Fruit fly (Drosophila melanogaster) whole organism, embryonic: ENCODE results near the gene Usp10.

Experiments used
- Awh ChIP-seq: fragments of 200-800 bp; sonication (Bioruptor generic); IDR thresholded peaks from 2 replicates; pipeline ENCODE4, ENCODE4 v1.3.6; 2022; ENCODE audit warnings: missing biosample characterization, missing genetic modification characterization
- B-H2 ChIP-seq: fragments of 200-800 bp; sonication (Bioruptor generic); optimal IDR thresholded peaks from 2 replicates; lab custom pipeline; 2018; ENCODE audit warnings: missing biosample characterization, mild to moderate bottlenecking, missing genetic modification characterization
- CG10959 ChIP-seq: fragments of 200-800 bp; sonication (Bioruptor generic); IDR thresholded peaks from 2 replicates; pipeline ENCODE4 v1.3.6; 2022; ENCODE audit warnings: missing biosample characterization, missing genetic modification characterization
- CG12071 ChIP-seq: fragments of 200-800 bp; sonication (Bioruptor generic); optimal IDR thresholded peaks from 3 replicates; lab custom pipeline; 2018; ENCODE audit warnings: missing biosample characterization, mild to moderate bottlenecking, missing genetic modification characterization
- CG12299 ChIP-seq: fragments of 200-800 bp; sonication (Bioruptor generic); optimal IDR thresholded peaks from 2 replicates; lab custom pipeline; 2018; ENCODE audit warnings: missing biosample characterization, mild to moderate bottlenecking, missing genetic modification characterization
- CG1233 ChIP-seq: fragments of 200-800 bp; sonication (Bioruptor generic); optimal IDR thresholded peaks from 4 replicates; lab custom pipeline; 2018; ENCODE audit warnings: missing biosample characterization, mild to moderate bottlenecking, missing genetic modification characterization
- CG12391 ChIP-seq: fragments of 200-800 bp; sonication (Bioruptor generic); optimal IDR thresholded peaks from 3 replicates; lab custom pipeline; 2018; ENCODE audit warnings: missing biosample characterization, mild to moderate bottlenecking, missing genetic modification characterization, moderate library complexity
- CG12769 ChIP-seq: fragments of 200-800 bp; sonication (Bioruptor generic); optimal IDR thresholded peaks from 2 replicates; lab custom pipeline; 2019; ENCODE audit warnings: missing biosample characterization, mild to moderate bottlenecking, missing genetic modification characterization, moderate library complexity
- CG13296 ChIP-seq: fragments of 200-800 bp; sonication (Bioruptor generic); optimal IDR thresholded peaks from 3 replicates; lab custom pipeline; 2018; ENCODE audit warnings: missing biosample characterization, mild to moderate bottlenecking, missing genetic modification characterization
- CG13424 ChIP-seq: fragments of 200-800 bp; sonication (Bioruptor generic); optimal IDR thresholded peaks from 2 replicates; lab custom pipeline; 2019; ENCODE audit warnings: missing biosample characterization, mild to moderate bottlenecking, missing genetic modification characterization, moderate library complexity
- CG14965 ChIP-seq: fragments of 200-800 bp; sonication (Bioruptor generic); optimal IDR thresholded peaks from 2 replicates; lab custom pipeline; 2016; ENCODE audit warnings: missing biosample characterization, missing genetic modification characterization, borderline replicate concordance
- CG1647 ChIP-seq: fragments of 200-800 bp; sonication (Bioruptor generic); optimal IDR thresholded peaks from 3 replicates; lab custom pipeline; 2016; ENCODE audit warnings: missing biosample characterization, missing genetic modification characterization
- CG1792 ChIP-seq: fragments of 200-800 bp; sonication (Bioruptor generic); optimal IDR thresholded peaks from 2 replicates; lab custom pipeline; 2016; ENCODE audit warnings: missing biosample characterization, missing genetic modification characterization
- CG18476 ChIP-seq: fragments of 200-800 bp; sonication (Bioruptor generic); optimal IDR thresholded peaks from 2 replicates; lab custom pipeline; 2016; ENCODE audit warnings: missing biosample characterization, mild to moderate bottlenecking, missing genetic modification characterization
- CG2875 ChIP-seq: fragments of 200-800 bp; sonication (Bioruptor generic); optimal IDR thresholded peaks from 2 replicates; lab custom pipeline; 2017; ENCODE audit warnings: missing biosample characterization, mild to moderate bottlenecking, missing genetic modification characterization, missing genetic modification reagents
- CG31441 ChIP-seq: fragments of 200-800 bp; sonication (Bioruptor generic); IDR thresholded peaks from 2 replicates; pipeline ENCODE4 v1.3.6; 2022; ENCODE audit warnings: missing biosample characterization, missing genetic modification characterization
- CG3407 ChIP-seq: fragments of 200-800 bp; sonication (Bioruptor generic); optimal IDR thresholded peaks from 2 replicates; lab custom pipeline; 2018; ENCODE audit warnings: missing biosample characterization, mild to moderate bottlenecking, missing genetic modification characterization
- CG34376 ChIP-seq: fragments of 200-800 bp; sonication (Bioruptor generic); optimal IDR thresholded peaks from 2 replicates; lab custom pipeline; 2018; ENCODE audit warnings: missing biosample characterization, mild to moderate bottlenecking, missing genetic modification characterization
- CG4360 ChIP-seq: fragments of 200-800 bp; sonication (Bioruptor generic); IDR thresholded peaks from 2 replicates; pipeline ENCODE4 v1.3.6; 2022; ENCODE audit warnings: missing biosample characterization, missing genetic modification characterization
- CG7987 ChIP-seq: fragments of 200-800 bp; sonication (Bioruptor generic); optimal IDR thresholded peaks from 2 replicates; lab custom pipeline; 2018; ENCODE audit warnings: missing biosample characterization, mild to moderate bottlenecking, missing genetic modification characterization, moderate library complexity
- CG9437 ChIP-seq: fragments of 200-800 bp; sonication (Bioruptor generic); optimal IDR thresholded peaks from 2 replicates; lab custom pipeline; 2018; ENCODE audit warnings: missing biosample characterization, mild to moderate bottlenecking, missing genetic modification characterization
- CG9932 ChIP-seq: fragments of 200-800 bp; sonication (Bioruptor generic); IDR thresholded peaks from 2 replicates; pipeline ENCODE4 v1.3.6; 2022; ENCODE audit warnings: missing biosample characterization, missing genetic modification characterization
- CkIIα-i1 ChIP-seq: fragments of 200-800 bp; sonication (Bioruptor generic); IDR thresholded peaks from 2 replicates; pipeline ENCODE4 v1.3.6; 2022; ENCODE audit warnings: missing biosample characterization, missing genetic modification characterization
- CrebB ChIP-seq: fragments of 200-800 bp; sonication (Bioruptor generic); optimal IDR thresholded peaks from 3 replicates; lab custom pipeline; 2018; ENCODE audit warnings: missing biosample characterization, mild to moderate bottlenecking, missing genetic modification characterization
- Doc2 ChIP-seq: fragments of 200-800 bp; sonication (Bioruptor generic); IDR thresholded peaks from 2 replicates; pipeline ENCODE4 v1.3.6; 2022; ENCODE audit warnings: missing biosample characterization, missing genetic modification characterization
- Doc3 ChIP-seq: fragments of 200-800 bp; sonication (Bioruptor generic); IDR thresholded peaks from 3 replicates; pipeline ENCODE4 v1.3.6; 2022; ENCODE audit warnings: missing biosample characterization, missing genetic modification characterization; ENCODE audit not compliant: partially characterized antibody
- Hr3 ChIP-seq: fragments of 200-800 bp; sonication (Bioruptor generic); optimal IDR thresholded peaks from 3 replicates; lab custom pipeline; 2016; ENCODE audit warnings: missing biosample characterization, missing genetic modification characterization
- Lpt ChIP-seq: fragments of >200 bp; optimal IDR thresholded peaks from 2 replicates; lab custom pipeline; 2018; ENCODE audit warnings: missing biosample characterization, missing genetic modification characterization
- MBD-R2 ChIP-seq: fragments of 200-800 bp; sonication (Bioruptor generic); IDR thresholded peaks from 2 replicates; pipeline ENCODE4 v1.3.6; 2022; ENCODE audit warnings: missing biosample characterization, missing genetic modification characterization
- PHDP ChIP-seq: fragments of 200-800 bp; sonication (Bioruptor generic); optimal IDR thresholded peaks from 3 replicates; lab custom pipeline; 2018; ENCODE audit warnings: missing biosample characterization, mild to moderate bottlenecking, missing genetic modification characterization, moderate library complexity
- Pdp1 ChIP-seq, 2 experiments: fragments of 200-800 bp; sonication (Bioruptor generic); optimal IDR thresholded peaks; 3 replicates each; lab custom pipeline; 2016; ENCODE audit warnings: missing biosample characterization in 2 of 2, missing genetic modification characterization in 2 of 2, mild to moderate bottlenecking in 1 of 2, moderate library complexity in 1 of 2
- Ptx1 ChIP-seq: fragments of 200-800 bp; sonication (Bioruptor generic); IDR thresholded peaks from 2 replicates; pipeline ENCODE4 v1.3.6; 2022; ENCODE audit warnings: missing biosample characterization, missing genetic modification characterization
- Sin3A ChIP-seq: fragments of >200 bp; optimal IDR thresholded peaks from 2 replicates; lab custom pipeline; 2018
- Taf1 ChIP-seq: fragments of 200-800 bp; sonication (Bioruptor generic); IDR thresholded peaks from 2 replicates; pipeline ENCODE4 v1.3.6; 2022; ENCODE audit warnings: missing biosample characterization, missing genetic modification characterization
- Tbp ChIP-seq: fragments of >200 bp; optimal IDR thresholded peaks from 2 replicates; lab custom pipeline; 2018; ENCODE audit warnings: missing biosample characterization, missing genetic modification characterization
- ash1 ChIP-seq: fragments of 200-800 bp; sonication (Bioruptor generic); optimal IDR thresholded peaks from 2 replicates; lab custom pipeline; 2018; ENCODE audit warnings: missing biosample characterization, mild to moderate bottlenecking, missing genetic modification characterization
- bab2 ChIP-seq: fragments of 200-800 bp; sonication (Bioruptor generic); optimal IDR thresholded peaks from 2 replicates; lab custom pipeline; 2016; ENCODE audit warnings: missing biosample characterization, missing genetic modification characterization
- corto ChIP-seq: fragments of 200-800 bp; sonication (Bioruptor generic); optimal IDR thresholded peaks from 2 replicates; lab custom pipeline; 2016; ENCODE audit warnings: missing biosample characterization, mild to moderate bottlenecking, missing genetic modification characterization, moderate library complexity
- crol ChIP-seq: fragments of 200-800 bp; sonication (Bioruptor generic); IDR thresholded peaks from 2 replicates; pipeline ENCODE4 v1.3.6; 2022; ENCODE audit warnings: missing biosample characterization, missing genetic modification characterization
- da ChIP-seq: fragments of 200-800 bp; sonication (Bioruptor generic); optimal IDR thresholded peaks from 2 replicates; lab custom pipeline; 2016; ENCODE audit warnings: missing biosample characterization, missing genetic modification characterization
- disco-r ChIP-seq: fragments of 200-800 bp; sonication (Bioruptor generic); optimal IDR thresholded peaks from 2 replicates; lab custom pipeline; 2016; ENCODE audit warnings: missing biosample characterization, missing genetic modification characterization
- en ChIP-seq: fragments of 200-800 bp; sonication (Bioruptor generic); optimal IDR thresholded peaks from 2 replicates; lab custom pipeline; 2016; ENCODE audit warnings: missing biosample characterization, missing genetic modification characterization
- eyg ChIP-seq: fragments of 200-800 bp; sonication (Bioruptor generic); optimal IDR thresholded peaks from 3 replicates; lab custom pipeline; 2016; ENCODE audit warnings: missing biosample characterization, missing genetic modification characterization
- fru ChIP-seq: fragments of >200 bp; optimal IDR thresholded peaks from 2 replicates; lab custom pipeline; 2017
- ham ChIP-seq: fragments of 200-800 bp; sonication (Bioruptor generic); IDR thresholded peaks from 2 replicates; pipeline ENCODE4 v1.3.6; 2022; ENCODE audit warnings: missing biosample characterization, missing genetic modification characterization
- jumu ChIP-seq: fragments of 200-800 bp; sonication (Bioruptor generic); optimal IDR thresholded peaks from 3 replicates; lab custom pipeline; 2016; ENCODE audit warnings: missing biosample characterization, missing genetic modification characterization
- lov ChIP-seq, 2 experiments: fragments of 200-800 bp in 1 of 2; fragments of >200 bp in 1 of 2; sonication (Bioruptor generic) in 1 of 2; IDR thresholded peaks in 1 of 2; optimal IDR thresholded peaks in 1 of 2; 2 replicates in 1 of 2; 3 replicates in 1 of 2; pipeline versions ENCODE4 v1.3.6 to Lab custom; 2017 to 2022; ENCODE audit warnings: missing biosample characterization in 1 of 2, missing genetic modification characterization in 1 of 2
- luna ChIP-seq: fragments of 200-800 bp; sonication (Bioruptor generic); optimal IDR thresholded peaks from 2 replicates; lab custom pipeline; 2016; ENCODE audit warnings: missing biosample characterization, missing genetic modification characterization
- maf-S ChIP-seq: fragments of 200-800 bp; sonication (Bioruptor generic); optimal IDR thresholded peaks from 2 replicates; lab custom pipeline; 2016; ENCODE audit warnings: missing biosample characterization, missing genetic modification characterization
- sens-2 ChIP-seq: fragments of 200-800 bp; sonication (Bioruptor generic); IDR thresholded peaks from 2 replicates; pipeline ENCODE4 v1.3.6; 2022; ENCODE audit warnings: missing biosample characterization, missing genetic modification characterization
- shn ChIP-seq: fragments of 200-800 bp; sonication (Bioruptor generic); optimal IDR thresholded peaks from 3 replicates; lab custom pipeline; 2016; ENCODE audit warnings: missing biosample characterization, missing genetic modification characterization
- tna ChIP-seq: fragments of 200-800 bp; sonication (Bioruptor generic); IDR thresholded peaks from 2 replicates; pipeline ENCODE4 v1.3.6; 2022; ENCODE audit warnings: missing biosample characterization, missing genetic modification characterization; ENCODE audit not compliant: partially characterized antibody
- ttk ChIP-seq: fragments of 200-800 bp; sonication (Bioruptor generic); IDR thresholded peaks from 2 replicates; pipeline ENCODE4 v2.1.2; 2022; ENCODE audit warnings: missing biosample characterization, missing genetic modification characterization

Gene Usp10

DNA sequence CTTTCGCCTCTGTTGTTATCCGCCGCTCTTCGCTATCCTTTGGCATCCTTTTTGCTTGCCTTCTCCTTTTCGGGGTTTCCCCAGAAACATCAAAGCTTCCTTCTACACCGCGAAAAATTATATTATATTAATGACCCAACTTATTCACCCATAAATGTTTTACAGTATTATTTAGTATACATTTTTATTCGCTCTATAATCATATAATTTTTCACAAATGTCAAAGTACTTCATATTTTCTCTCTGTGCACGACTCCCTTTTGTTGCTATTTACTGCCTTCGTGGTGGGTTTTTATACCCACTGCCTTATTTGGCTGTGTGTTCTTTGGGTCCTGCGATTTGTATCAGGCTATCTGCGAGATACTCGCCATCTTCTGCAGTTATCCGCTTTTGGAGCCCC is 45.5 kb downstream of the Usp10 start (continued):
- TF ChIP-seq luna (GFP tag; lab: Kevin White, UChicago) (no peak), CG1647 (GFP tag; lab: Kevin White, UChicago) (no peak), ham (GFP tag; lab: Robert Waterston, UW) (no peak), fru (no peak), CG9932 (GFP tag; lab: Robert Waterston, UW) (peak; percentile 45; the same call in 1 of the 2 replicates), CG13296 (GFP tag; lab: Kevin White, UChicago) (peak; percentile 60), jumu (GFP tag; lab: Kevin White, UChicago) (no peak), Awh (no peak), CG10959 (GFP tag; lab: Robert Waterston, UW) (no peak), CG1792 (GFP tag; lab: Kevin White, UChicago) (no peak), CG18476 (peak; percentile 9), Ptx1 (GFP tag; lab: Robert Waterston, UW) (peak; percentile 39), Pdp1 (GFP tag; optimal IDR thresholded peaks at IDR 0.05; lab: Kevin White, UChicago) (no peak), en (GFP tag; lab: Kevin White, UChicago) (no peak), da (GFP tag; lab: Kevin White, UChicago) (no peak), CG31441 (GFP tag; lab: Robert Waterston, UW) (peak; percentile 37; the same call in 1 of the 2 replicates), CkIIα-i1 (GFP tag; lab: Robert Waterston, UW) (no peak), Tbp (GFP tag; lab: Kevin White, UChicago) (no peak), Doc3 (GFP tag; lab: Robert Waterston, UW) (no peak), Sin3A (lab: Kevin White, UChicago) (no peak), CG14965 (no peak), shn (GFP tag; lab: Kevin White, UChicago) (no peak), corto (no peak), lov (optimal IDR thresholded peaks at IDR 0.05; lab: Kevin White, UChicago) (no peak), lov (GFP tag; IDR thresholded peaks at IDR 0.05; lab: Robert Waterston, UW) (no peak), CG1233 (peak; percentile 26), crol (GFP tag; lab: Robert Waterston, UW) (no peak), CG13424 (tag; lab: Kevin White, UChicago) (peak; percentile 42), CrebB (tag; lab: Kevin White, UChicago) (no peak), CG9437 (GFP tag; lab: Kevin White, UChicago) (no peak), CG12391 (peak; percentile 10), disco-r (GFP tag; lab: Kevin White, UChicago) (no peak), CG2875 (GFP tag; lab: Kevin White, UChicago) (no peak), eyg (no peak), CG34376 (GFP tag; lab: Kevin White, UChicago) (no peak), PHDP (tag; lab: Kevin White, UChicago) (no peak), CG12299 (tag; lab: Kevin White, UChicago) (no peak), CG7987 (GFP tag; lab: Kevin White, UChicago) (no peak), ash1 (GFP tag; lab: Kevin White, UChicago) (no peak), ttk (GFP tag; lab: Robert Waterston, UW) (peak; percentile 59), tna (GFP tag; lab: Robert Waterston, UW) (no peak), CG12769 (tag; lab: Kevin White, UChicago) (peak; percentile 21), MBD-R2 (0 out of 2 replicates have a peak, but pooled peaks have one; percentile 10), CG3407 (no peak), Hr3 (GFP tag; lab: Kevin White, UChicago) (no peak), CG12071 (GFP tag; lab: Kevin White, UChicago) (no peak), B-H2 (GFP tag; lab: Kevin White, UChicago) (no peak), maf-S (GFP tag; lab: Kevin White, UChicago) (no peak), sens-2 (GFP tag; lab: Robert Waterston, UW) (no peak), CG4360 (GFP tag; lab: Robert Waterston, UW) (no peak), Lpt (GFP tag; lab: Kevin White, UChicago) (no peak), Taf1 (GFP tag; lab: Robert Waterston, UW) (no peak), bab2 (GFP tag; lab: Kevin White, UChicago) (no peak), Doc2 (GFP tag; lab: Robert Waterston, UW) (no peak)
